Worm (Caenorhabditis elegans): Measurements from ENCODE around the gene K06H7.2.
A peak's percentile ranks its signal among the peaks of the same experiment; 100 is the strongest.

K06H7.2 gene

ce11 chrIII:8109459-8110057 lies 16.2 kb downstream of the K06H7.2 start (continued):
- peak; percentile 65 for TF ChIP-seq lin-14 (GFP tag; optimal IDR thresholded peaks at IDR 0.05)
- peak; percentile 34 for TF ChIP-seq C04F5.9 (tag; optimal IDR thresholded peaks at IDR 0.05)
- TF ChIP-seq tbx-2 (tag; optimal IDR thresholded peaks at IDR 0.05) = peak; percentile 67
- peak; percentile 20 for TF ChIP-seq ceh-8 (GFP tag; optimal IDR thresholded peaks at IDR 0.05)
- no peak for TF ChIP-seq elt-2 (tag; optimal IDR thresholded peaks at IDR 0.05)
- peak; percentile 12 for TF ChIP-seq zip-4 (GFP tag; optimal IDR thresholded peaks at IDR 0.05)
- TF ChIP-seq snpc-4 (tag; optimal IDR thresholded peaks at IDR 0.05) = peak; percentile 24
- TF ChIP-seq efl-1 (optimal IDR thresholded peaks at IDR 0.05) = peak; percentile 62 to 68
- peak; percentile 50 to 96 for TF ChIP-seq efl-1 (GFP tag; optimal IDR thresholded peaks at IDR 0.05 in 1 of 2)
- no peak for TF ChIP-seq ceh-63 (GFP tag; optimal IDR thresholded peaks at IDR 0.05)
- no peak for TF ChIP-seq C34B4.2 (tag; optimal IDR thresholded peaks at IDR 0.05)
- TF ChIP-seq grh-1 (GFP tag; IDR thresholded peaks at IDR 0.05) = no peak
- peak; percentile 79 for TF ChIP-seq dsc-1 (tag; optimal IDR thresholded peaks at IDR 0.05)
- TF ChIP-seq nhr-71 (tag; optimal IDR thresholded peaks at IDR 0.05) = peak; percentile 81
- peak; percentile 60 for TF ChIP-seq fkh-10 (GFP tag; optimal IDR thresholded peaks at IDR 0.05)
- no peak for TF ChIP-seq hpl-2 (GFP tag; optimal IDR thresholded peaks at IDR 0.05)
- TF ChIP-seq mab-9 (GFP tag; IDR thresholded peaks at IDR 0.05) = 0 out of 2 replicates have a peak, but pooled peaks have one; percentile 24
- peak; percentile 66 to 85 for TF ChIP-seq lin-35 (GFP tag; optimal IDR thresholded peaks at IDR 0.05)
- TF ChIP-seq lin-39 (tag; optimal IDR thresholded peaks at IDR 0.05) = no peak
- TF ChIP-seq ets-5 (GFP tag; IDR thresholded peaks at IDR 0.05) = no peak
- no peak for TF ChIP-seq ces-1 (GFP tag; optimal IDR thresholded peaks at IDR 0.05)
- no peak for TF ChIP-seq efl-3 (GFP tag; optimal IDR thresholded peaks at IDR 0.05)
- TF ChIP-seq nhr-84 (tag; optimal IDR thresholded peaks at IDR 0.05) = no peak
- TF ChIP-seq blmp-1 (tag; optimal IDR thresholded peaks at IDR 0.05) = peak; percentile 19
- TF ChIP-seq F16B12.6 (tag; optimal IDR thresholded peaks at IDR 0.05) = peak; percentile 11
- TF ChIP-seq rnt-1 (tag; optimal IDR thresholded peaks at IDR 0.05) = peak; percentile 86
- no peak for TF ChIP-seq nhr-28 (tag; optimal IDR thresholded peaks at IDR 0.05)
- peak; percentile 44 for TF ChIP-seq egl-13 (tag; optimal IDR thresholded peaks at IDR 0.05)
- TF ChIP-seq isw-1 (GFP tag; IDR thresholded peaks at IDR 0.05) = peak; percentile 29; the same call in 1 of the 2 replicates
- peak; percentile 78 for TF ChIP-seq nhr-85 (tag)
- no peak for TF ChIP-seq sox-4 (tag; optimal IDR thresholded peaks at IDR 0.05)
- peak; percentile 31 for TF ChIP-seq sup-37 (GFP tag; optimal IDR thresholded peaks at IDR 0.05)
- peak; percentile 76 for TF ChIP-seq skn-1 (tag; optimal IDR thresholded peaks at IDR 0.05)
- TF ChIP-seq ztf-4 (tag; optimal IDR thresholded peaks at IDR 0.05) = no peak
- TF ChIP-seq nhr-76 (tag; optimal IDR thresholded peaks at IDR 0.05) = no peak
- peak in 1 of 2 experiments; percentile 9 for TF ChIP-seq egl-27 (tag; optimal IDR thresholded peaks at IDR 0.05)
- peak; percentile 37 for TF ChIP-seq fos-1 (tag; optimal IDR thresholded peaks at IDR 0.05)
- no peak for TF ChIP-seq unc-30 (tag; optimal IDR thresholded peaks at IDR 0.05)
- TF ChIP-seq aha-1 (tag; optimal IDR thresholded peaks at IDR 0.05) = no peak
- TF ChIP-seq fkh-8 (tag; optimal IDR thresholded peaks at IDR 0.05) = peak; percentile 80
- TF ChIP-seq Y116A8C.19 (tag; optimal IDR thresholded peaks at IDR 0.05; ENCODE audit: borderline replicate concordance) = no peak
- TF ChIP-seq ama-1 (optimal IDR thresholded peaks at IDR 0.05) = no peak
- peak; percentile 70 to 89 for TF ChIP-seq lsy-2 (tag; optimal IDR thresholded peaks at IDR 0.05)
- peak; percentile 68 for TF ChIP-seq xbp-1 (tag; optimal IDR thresholded peaks at IDR 0.05)
- TF ChIP-seq nhr-11 (tag; optimal IDR thresholded peaks at IDR 0.05) = no peak
- TF ChIP-seq mdl-1 (tag; optimal IDR thresholded peaks at IDR 0.05) = peak in 1 of 2 experiments; percentile 80
- peak; percentile 75 for TF ChIP-seq mep-1 (tag; optimal IDR thresholded peaks at IDR 0.05)
- no peak for TF ChIP-seq sptf-1 (tag; optimal IDR thresholded peaks at IDR 0.05)
- peak; percentile 79 for TF ChIP-seq swsn-7 (tag; optimal IDR thresholded peaks at IDR 0.05)
- no peak for TF ChIP-seq lin-15B (tag; optimal IDR thresholded peaks at IDR 0.05)
- peak; percentile 83 for TF ChIP-seq nhr-47 (tag; optimal IDR thresholded peaks at IDR 0.05)
